Worm (Caenorhabditis elegans) whole organism, L4/young adult: ENCODE data around the gene cut-1.

Source experiments
- dao-5 ChIP-seq: sonication (generic microtip); optimal IDR thresholded peaks from 2 replicates; lab custom pipeline; 2016; ENCODE audit warnings: missing genotype, missing genetic modification characterization, moderate library complexity, missing compliant biosample characterization
- him-1 ChIP-seq: sonication (generic microtip); optimal IDR thresholded peaks from 2 replicates; lab custom pipeline; 2016; ENCODE audit warnings: missing genotype, missing genetic modification reagents, missing genetic modification characterization, missing compliant biosample characterization

ce11 chrII:11284701-11285100 is 15.8 kb downstream of the cut-1 start:
- TF ChIP-seq dao-5 (tag; lab: Kevin White, UChicago) (no peak), him-1 (tag; lab: Kevin White, UChicago) (no peak)
